Fruit fly (Drosophila melanogaster) whole organism, embryonic: ENCODE measurements around the gene Gr36b.

Experiments
- Atf3 ChIP-seq: fragments of 200-800 bp; sonication (Bioruptor generic); optimal IDR thresholded peaks from 3 replicates; lab custom pipeline; 2016; ENCODE audit warnings: missing biosample characterization, missing genetic modification characterization
- Awh ChIP-seq: fragments of 200-800 bp; sonication (Bioruptor generic); IDR thresholded peaks from 2 replicates; pipeline ENCODE4, ENCODE4 v1.3.6; 2022; ENCODE audit warnings: missing biosample characterization, missing genetic modification characterization
- Blimp-1 ChIP-seq: fragments of 200-800 bp; sonication (Bioruptor generic); optimal IDR thresholded peaks from 3 replicates; lab custom pipeline; 2018; ENCODE audit warnings: missing biosample characterization, missing genetic modification characterization, mild to moderate bottlenecking, moderate library complexity, missing genetic modification reagents
- CG10209 ChIP-seq: fragments of 200-800 bp; sonication (Bioruptor generic); optimal IDR thresholded peaks from 3 replicates; lab custom pipeline; 2017; ENCODE audit warnings: missing biosample characterization, mild to moderate bottlenecking, missing genetic modification characterization, missing genetic modification reagents
- CG1024 ChIP-seq: fragments of 200-800 bp; sonication (Bioruptor generic); IDR thresholded peaks from 2 replicates; pipeline ENCODE4 v1.3.6; 2022; ENCODE audit warnings: missing biosample characterization, missing genetic modification characterization
- CG11696 ChIP-seq: fragments of 200-800 bp; sonication (Bioruptor generic); IDR thresholded peaks from 2 replicates; pipeline ENCODE4 v1.3.6; 2022; ENCODE audit warnings: missing biosample characterization, missing genetic modification characterization
- CG15601 ChIP-seq: fragments of 200-800 bp; sonication (Bioruptor generic); optimal IDR thresholded peaks from 3 replicates; lab custom pipeline; 2019; ENCODE audit warnings: missing biosample characterization, mild to moderate bottlenecking, missing genetic modification characterization, moderate library complexity
- CG16779 ChIP-seq: fragments of 200-800 bp; sonication (Bioruptor generic); IDR thresholded peaks from 2 replicates; pipeline ENCODE4 v1.3.6; 2022; ENCODE audit warnings: missing biosample characterization, missing genetic modification characterization
- CG2129 ChIP-seq: fragments of 200-800 bp; sonication (Bioruptor generic); IDR thresholded peaks from 2 replicates; pipeline ENCODE4 v1.3.6; 2022; ENCODE audit warnings: missing biosample characterization, missing genetic modification characterization; ENCODE audit not compliant: partially characterized antibody
- CG2199 ChIP-seq: fragments of 200-800 bp; sonication (Bioruptor generic); IDR thresholded peaks from 3 replicates; pipeline ENCODE4 v1.3.6; 2022; ENCODE audit warnings: missing biosample characterization, missing genetic modification characterization
- CG2889 ChIP-seq: fragments of 200-800 bp; sonication (Bioruptor generic); IDR thresholded peaks from 3 replicates; pipeline ENCODE4 v1.3.6; 2022; ENCODE audit warnings: missing biosample characterization, missing genetic modification characterization
- CG33557 ChIP-seq: fragments of 200-800 bp; sonication (Bioruptor generic); optimal IDR thresholded peaks from 2 replicates; lab custom pipeline; 2019; ENCODE audit warnings: missing biosample characterization, mild to moderate bottlenecking, missing genetic modification characterization, moderate library complexity
- CG34422 ChIP-seq: fragments of 200-800 bp; sonication (Bioruptor generic); IDR thresholded peaks from 3 replicates; pipeline ENCODE4 v1.3.6; 2022; ENCODE audit warnings: missing biosample characterization, missing genetic modification characterization
- CG3838 ChIP-seq: fragments of 200-800 bp; sonication (Bioruptor generic); optimal IDR thresholded peaks from 3 replicates; lab custom pipeline; 2016; ENCODE audit warnings: missing biosample characterization, missing genetic modification characterization
- CG4730 ChIP-seq: fragments of 200-800 bp; sonication (Bioruptor generic); IDR thresholded peaks from 2 replicates; pipeline ENCODE4 v1.3.6; 2022; ENCODE audit warnings: missing biosample characterization, missing genetic modification characterization
- CG6791 ChIP-seq: fragments of 200-800 bp; sonication (Bioruptor generic); IDR thresholded peaks from 3 replicates; pipeline ENCODE4 v1.3.6; 2022; ENCODE audit warnings: missing biosample characterization, missing genetic modification characterization; ENCODE audit not compliant: partially characterized antibody
- CG7745 ChIP-seq: fragments of 200-800 bp; sonication (Bioruptor generic); optimal IDR thresholded peaks from 2 replicates; lab custom pipeline; 2018; ENCODE audit warnings: missing biosample characterization, mild to moderate bottlenecking, missing genetic modification characterization, moderate library complexity
- CG7963 ChIP-seq: fragments of 200-800 bp; sonication (Bioruptor generic); IDR thresholded peaks from 3 replicates; pipeline ENCODE4 v1.3.6; 2022; ENCODE audit warnings: missing biosample characterization, missing genetic modification characterization; ENCODE audit not compliant: partially characterized antibody
- CG7987 ChIP-seq: fragments of 200-800 bp; sonication (Bioruptor generic); optimal IDR thresholded peaks from 2 replicates; lab custom pipeline; 2018; ENCODE audit warnings: missing biosample characterization, mild to moderate bottlenecking, missing genetic modification characterization, moderate library complexity
- CG8089 ChIP-seq: fragments of 200-800 bp; sonication (Bioruptor generic); optimal IDR thresholded peaks from 3 replicates; lab custom pipeline; 2016; ENCODE audit warnings: missing biosample characterization, missing genetic modification characterization
- CG8281 ChIP-seq: fragments of 200-800 bp; sonication (Bioruptor generic); optimal IDR thresholded peaks from 2 replicates; lab custom pipeline; 2018; ENCODE audit warnings: missing biosample characterization, mild to moderate bottlenecking, missing genetic modification characterization, moderate library complexity
- CG8944 ChIP-seq: fragments of 200-800 bp; sonication (Bioruptor generic); optimal IDR thresholded peaks from 3 replicates; lab custom pipeline; 2016; ENCODE audit warnings: missing biosample characterization, missing genetic modification characterization
- Camta ChIP-seq: fragments of 200-800 bp; sonication (Bioruptor generic); optimal IDR thresholded peaks from 2 replicates; lab custom pipeline; 2016; ENCODE audit warnings: missing biosample characterization, missing genetic modification characterization
- D19A ChIP-seq: fragments of 200-800 bp; optimal IDR thresholded peaks from 3 replicates; lab custom pipeline; 2019; ENCODE audit warnings: missing biosample characterization, mild to moderate bottlenecking, missing genetic modification characterization, moderate library complexity
- Dbx ChIP-seq: fragments of 200-800 bp; sonication (Bioruptor generic); IDR thresholded peaks from 3 replicates; pipeline ENCODE4 v1.3.6; 2022; ENCODE audit warnings: missing biosample characterization, missing genetic modification characterization
- Dip2 ChIP-seq: fragments of 200-800 bp; sonication (Bioruptor generic); IDR thresholded peaks from 2 replicates; pipeline ENCODE4 v1.3.6; 2022; ENCODE audit warnings: missing biosample characterization, missing genetic modification characterization
- Optix ChIP-seq: fragments of 200-800 bp; sonication (Bioruptor generic); IDR thresholded peaks from 3 replicates; pipeline ENCODE4 v1.3.6; 2022; ENCODE audit warnings: missing biosample characterization, missing genetic modification characterization
- Sox102F ChIP-seq: fragments of 200-800 bp; sonication (Bioruptor generic); optimal IDR thresholded peaks from 2 replicates; lab custom pipeline; 2018; ENCODE audit warnings: missing biosample characterization, mild to moderate bottlenecking, missing genetic modification characterization, moderate library complexity
- Vsx1 ChIP-seq: fragments of 200-800 bp; sonication (Bioruptor generic); optimal IDR thresholded peaks from 2 replicates; lab custom pipeline; 2017; ENCODE audit warnings: missing biosample characterization, mild to moderate bottlenecking, missing genetic modification characterization, missing genetic modification reagents
- Xbp1 ChIP-seq: fragments of 200-800 bp; sonication (Bioruptor generic); optimal IDR thresholded peaks from 3 replicates; lab custom pipeline; 2016; ENCODE audit warnings: missing biosample characterization, mild to moderate bottlenecking, missing genetic modification characterization
- Xrp1 ChIP-seq: fragments of 200-800 bp; sonication (Bioruptor generic); IDR thresholded peaks from 2 replicates; pipeline ENCODE4 v1.3.6; 2022; ENCODE audit warnings: missing biosample characterization, missing genetic modification characterization
- abd-A ChIP-seq: fragments of 200-800 bp; sonication (Bioruptor generic); optimal IDR thresholded peaks from 3 replicates; lab custom pipeline; 2019; ENCODE audit warnings: missing biosample characterization, mild to moderate bottlenecking, missing genetic modification characterization, moderate library complexity
- az2 ChIP-seq: fragments of 200-800 bp; sonication (Bioruptor generic); optimal IDR thresholded peaks from 3 replicates; lab custom pipeline; 2016; ENCODE audit warnings: missing biosample characterization, missing genetic modification characterization
- bowl ChIP-seq: fragments of 200-800 bp; sonication (Bioruptor generic); IDR thresholded peaks from 2 replicates; pipeline ENCODE4 v1.3.6; 2022; ENCODE audit warnings: missing biosample characterization, missing genetic modification characterization
- crol ChIP-seq: fragments of 200-800 bp; sonication (Bioruptor generic); IDR thresholded peaks from 2 replicates; pipeline ENCODE4 v1.3.6; 2022; ENCODE audit warnings: missing biosample characterization, missing genetic modification characterization
- dmrt11E ChIP-seq: fragments of 200-800 bp; sonication (Bioruptor generic); optimal IDR thresholded peaks from 3 replicates; lab custom pipeline; 2018; ENCODE audit warnings: missing biosample characterization, mild to moderate bottlenecking, missing genetic modification characterization, moderate library complexity
- en ChIP-seq: fragments of 200-800 bp; sonication (Bioruptor generic); optimal IDR thresholded peaks from 2 replicates; lab custom pipeline; 2016; ENCODE audit warnings: missing biosample characterization, missing genetic modification characterization
- eve ChIP-seq, 2 experiments: fragments of >200 bp; optimal IDR thresholded peaks; 2 replicates each; lab custom pipeline; 2017; ENCODE audit warnings: missing biosample characterization in 2 of 2, missing genetic modification characterization in 2 of 2
- ewg ChIP-seq: fragments of 200-800 bp; sonication (Bioruptor generic); optimal IDR thresholded peaks from 3 replicates; lab custom pipeline; 2017; ENCODE audit warnings: mild to moderate bottlenecking, missing biosample characterization, missing genetic modification reagents, missing genetic modification characterization
- gsb-n ChIP-seq: fragments of 200-800 bp; sonication (Bioruptor generic); optimal IDR thresholded peaks from 3 replicates; lab custom pipeline; 2018; ENCODE audit warnings: missing biosample characterization, mild to moderate bottlenecking, missing genetic modification characterization
- ham ChIP-seq: fragments of 200-800 bp; sonication (Bioruptor generic); IDR thresholded peaks from 2 replicates; pipeline ENCODE4 v1.3.6; 2022; ENCODE audit warnings: missing biosample characterization, missing genetic modification characterization
- kah ChIP-seq: fragments of 200-800 bp; sonication (Bioruptor generic); optimal IDR thresholded peaks from 2 replicates; lab custom pipeline; 2018; ENCODE audit warnings: missing biosample characterization, mild to moderate bottlenecking, missing genetic modification characterization
- lab ChIP-seq: fragments of 200-800 bp; sonication (Bioruptor generic); optimal IDR thresholded peaks from 3 replicates; lab custom pipeline; 2017; ENCODE audit warnings: missing biosample characterization, missing genetic modification characterization, mild to moderate bottlenecking, moderate library complexity, missing genetic modification reagents
- pros ChIP-seq: fragments of 200-800 bp; sonication (Bioruptor generic); optimal IDR thresholded peaks from 3 replicates; lab custom pipeline; 2019; ENCODE audit warnings: missing biosample characterization, mild to moderate bottlenecking, missing genetic modification characterization, moderate library complexity
- row ChIP-seq: fragments of 200-800 bp; sonication (Bioruptor generic); IDR thresholded peaks from 3 replicates; pipeline ENCODE4 v1.3.6; 2022; ENCODE audit warnings: missing biosample characterization, missing genetic modification characterization
- sens ChIP-seq: fragments of 200-800 bp; sonication (Bioruptor generic); peaks from one replicate; lab custom pipeline; 2016; ENCODE audit warnings: missing biosample characterization, missing genetic modification characterization
- sim ChIP-seq: fragments of 200-800 bp; sonication (Bioruptor generic); IDR thresholded peaks from 2 replicates; pipeline ENCODE4 v1.3.6; 2022; ENCODE audit warnings: missing biosample characterization, missing genetic modification characterization
- slp2 ChIP-seq: fragments of 200-800 bp; sonication (Bioruptor generic); optimal IDR thresholded peaks from 2 replicates; lab custom pipeline; 2016; ENCODE audit warnings: missing biosample characterization, missing genetic modification characterization
- toy ChIP-seq: fragments of 200-800 bp; sonication (Bioruptor generic); IDR thresholded peaks from 2 replicates; pipeline ENCODE4 v1.3.6; 2022; ENCODE audit warnings: missing biosample characterization, missing genetic modification characterization
- twi ChIP-seq: fragments of 200-800 bp; optimal IDR thresholded peaks from 2 replicates; lab custom pipeline; 2019; ENCODE audit warnings: missing biosample characterization, mild to moderate bottlenecking, missing genetic modification characterization, moderate library complexity
- tx ChIP-seq: fragments of 200-800 bp; sonication (Bioruptor generic); optimal IDR thresholded peaks from 2 replicates; lab custom pipeline; 2016; ENCODE audit warnings: missing biosample characterization, missing genetic modification characterization

Gene Gr36b

DNA sequence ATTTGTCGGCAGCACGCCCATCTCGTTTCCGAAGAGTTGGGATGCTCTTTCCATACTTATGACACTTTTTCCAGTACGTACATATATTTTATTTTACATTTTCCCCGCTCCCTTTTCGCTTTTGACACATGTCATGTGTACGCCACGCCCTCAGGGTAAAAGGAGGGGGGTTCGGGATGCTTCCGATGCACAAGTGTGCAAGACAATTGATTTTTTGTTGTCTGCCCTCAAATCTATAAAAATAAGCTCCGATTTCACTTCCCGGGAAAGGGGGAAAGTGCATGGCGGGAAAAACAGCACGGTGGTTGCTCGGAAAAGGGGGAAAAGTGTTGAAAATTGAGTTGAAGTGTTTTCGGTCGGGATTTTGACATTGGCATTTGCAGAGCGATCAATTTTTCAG, 48.5 kb downstream of the Gr36b start:
- TF ChIP-seq CG2199 (GFP tag; lab: Robert Waterston, UW) (peak; percentile 22; the same call in 1 of the 3 replicates), D19A (tag; lab: Kevin White, UChicago) (peak; percentile 20), Blimp-1 (GFP tag; lab: Kevin White, UChicago) (peak; percentile 19), twi (peak; percentile 70), pros (peak; percentile 31), sens (peak; percentile 57), Sox102F (peak; percentile 7), Atf3 (no peak), CG8089 (GFP tag; lab: Kevin White, UChicago) (no peak), dmrt11E (tag; lab: Kevin White, UChicago) (peak; percentile 51), CG1024 (no peak), kah (peak; percentile 92), crol (GFP tag; lab: Robert Waterston, UW) (peak; percentile 80)

- no peak for TF ChIP-seq Xrp1 (GFP tag; lab: Robert Waterston, UW)
- TF ChIP-seq bowl (GFP tag; lab: Robert Waterston, UW) = no peak
- no peak for TF ChIP-seq ewg (GFP tag; lab: Kevin White, UChicago)
- TF ChIP-seq Blimp-1 (GFP tag; lab: Kevin White, UChicago) = no peak
- peak; percentile 24 for TF ChIP-seq gsb-n (tag; lab: Kevin White, UChicago)
- TF ChIP-seq CG2129 = no peak
- peak; percentile 91 for TF ChIP-seq Awh (GFP tag; lab: Robert Waterston, UW)
- peak in 1 of 2 experiments; percentile 10 for TF ChIP-seq eve (GFP tag; optimal IDR thresholded peaks at IDR 0.05; lab: Kevin White, UChicago)
- TF ChIP-seq Vsx1 = peak; percentile 8
- no peak for TF ChIP-seq Optix (GFP tag; lab: Robert Waterston, UW)
- TF ChIP-seq abd-A (tag; lab: Kevin White, UChicago) = peak; percentile 20
- TF ChIP-seq sens = peak; percentile 43
- TF ChIP-seq Camta = no peak
- peak; percentile 68 for TF ChIP-seq CG7745 (tag; lab: Kevin White, UChicago)
- no peak for TF ChIP-seq CG8281 (tag; lab: Kevin White, UChicago)
These were observed 49.5 kb downstream of the Gr36b start for dm6 chr2L:17228119-17228518.

DNA sequence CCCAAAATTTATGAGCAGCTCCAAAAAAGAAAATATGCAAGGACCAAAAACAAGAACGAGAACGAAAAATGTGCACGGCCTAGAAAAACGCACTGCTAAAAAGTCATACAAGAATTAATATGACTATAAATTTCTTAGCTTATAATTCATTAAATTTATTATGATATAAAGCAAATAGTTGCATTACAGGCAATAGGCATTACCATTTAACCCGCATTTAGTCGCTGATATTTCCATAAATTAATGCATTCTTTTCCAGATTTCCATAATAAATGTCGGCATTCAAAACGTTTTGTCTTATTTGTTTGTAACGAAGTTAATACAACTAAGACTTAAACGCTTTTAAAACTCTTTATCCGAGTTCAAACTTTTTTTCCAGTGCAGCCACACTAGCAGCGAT, 50.8 kb downstream of the Gr36b start:
- TF ChIP-seq CG34422 (GFP tag; lab: Robert Waterston, UW) (no peak), Xbp1 (GFP tag; lab: Kevin White, UChicago) (peak; percentile 5), CG16779 (GFP tag; lab: Robert Waterston, UW) (no peak), dmrt11E (tag; lab: Kevin White, UChicago) (peak; percentile 2), slp2 (GFP tag; lab: Kevin White, UChicago) (no peak), Dbx (no peak), CG33557 (no peak), lab (GFP tag; lab: Kevin White, UChicago) (peak; percentile 16), CG6791 (GFP tag; lab: Robert Waterston, UW) (no peak), CG7963 (GFP tag; lab: Robert Waterston, UW) (no peak), CG7987 (GFP tag; lab: Kevin White, UChicago) (no peak), CG3838 (GFP tag; lab: Kevin White, UChicago) (no peak), toy (no peak), row (GFP tag; lab: Robert Waterston, UW) (no peak), CG2889 (GFP tag; lab: Robert Waterston, UW) (no peak), CG10209 (no peak), en (GFP tag; lab: Kevin White, UChicago) (no peak), CG11696 (GFP tag; lab: Robert Waterston, UW) (no peak), ham (no peak), Dip2 (no peak), tx (GFP tag; lab: Kevin White, UChicago) (no peak), az2 (GFP tag; lab: Kevin White, UChicago) (no peak), sim (GFP tag; lab: Robert Waterston, UW) (no peak), CG4730 (GFP tag; lab: Robert Waterston, UW) (no peak), CG8944 (GFP tag; lab: Kevin White, UChicago) (no peak), CG15601 (tag; lab: Kevin White, UChicago) (no peak)
